Fruit fly (Drosophila melanogaster) whole organism: Measurements from ENCODE around the gene CG13113.

Source experiments
- CG8478 ChIP-seq: fragments of >200 bp; optimal IDR thresholded peaks from 2 replicates; lab custom pipeline; 2018; ENCODE audit warnings: inconsistent platforms
- pan ChIP-seq: fragments of >200 bp; optimal IDR thresholded peaks from 2 replicates; lab custom pipeline; 2017

dm6 chr2L:9494663-9495417 lies 49.1 kb upstream of the CG13113 start, which contains the start of gene Gdi:
- TF ChIP-seq CG8478 (lab: Kevin White, UChicago) (no peak), pan (lab: Kevin White, UChicago) (no peak)
